Worm (Caenorhabditis elegans): ENCODE data around the gene sri-40.
"Not testable (repeated sequence)": the region's sequence is repeated elsewhere in the genome, so short reads cannot be mapped to it uniquely, and the experiment has no call there.

Gene sri-40

DNA sequence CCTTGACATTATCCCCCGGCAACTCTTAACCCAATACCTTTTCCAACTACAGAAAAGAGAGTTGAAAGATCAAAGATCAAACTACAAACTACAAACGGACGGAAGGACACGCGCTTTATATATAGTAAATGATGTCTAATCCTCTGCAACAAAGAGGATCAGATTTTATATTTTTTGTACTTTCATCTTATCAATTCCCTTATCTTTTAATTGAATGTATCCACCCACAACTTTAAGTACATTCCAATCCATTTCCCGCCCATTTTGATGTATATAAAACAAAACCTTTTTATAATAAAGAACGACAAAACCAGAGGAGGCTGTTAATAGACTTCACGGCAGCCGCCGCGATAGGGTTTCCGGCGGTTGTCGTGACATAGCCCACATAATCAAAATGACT, at the start of gene sri-40:
sri-40 (plus strand) TSS at position 301 of the 400 bp plus-strand sequence.
- not testable (repeated sequence) for TF ChIP-seq unc-39, nhr-67, ZK546.5 (tag; optimal IDR thresholded peaks at IDR 0.05)

DNA sequence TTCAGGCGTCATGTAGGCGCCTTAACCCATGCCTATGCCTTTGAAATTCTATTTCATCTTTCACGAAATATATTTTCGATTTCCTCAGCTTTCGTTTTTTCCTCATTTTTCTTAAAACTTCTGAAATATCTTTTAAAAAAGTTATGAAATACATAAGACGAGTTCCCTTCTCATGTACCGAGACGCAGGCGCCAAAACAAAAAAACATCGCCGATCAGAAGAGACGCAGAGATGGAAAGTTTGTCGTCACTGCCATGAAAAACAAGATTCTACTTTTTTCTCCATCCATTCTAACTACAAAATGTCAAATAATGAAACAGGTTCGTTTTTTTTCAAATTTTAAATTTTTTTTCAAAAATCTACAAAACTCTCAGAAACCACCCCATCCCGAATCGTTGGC, 48.8 kb upstream of the sri-40 start, which contains the start of gene chil-24:
chil-24 (plus strand) TSS at position 156 of the 400 bp plus-strand sequence.
- TF ChIP-seq nhr-25 (tag; optimal IDR thresholded peaks at IDR 0.05) = peak; percentile 28
- peak; percentile 22 for TF ChIP-seq nhr-23 (tag; optimal IDR thresholded peaks at IDR 0.05)
- no peak for TF ChIP-seq snpc-4 (tag; optimal IDR thresholded peaks at IDR 0.05)
- TF ChIP-seq pha-4 (tag; optimal IDR thresholded peaks at IDR 0.05) = peak; percentile 53

DNA sequence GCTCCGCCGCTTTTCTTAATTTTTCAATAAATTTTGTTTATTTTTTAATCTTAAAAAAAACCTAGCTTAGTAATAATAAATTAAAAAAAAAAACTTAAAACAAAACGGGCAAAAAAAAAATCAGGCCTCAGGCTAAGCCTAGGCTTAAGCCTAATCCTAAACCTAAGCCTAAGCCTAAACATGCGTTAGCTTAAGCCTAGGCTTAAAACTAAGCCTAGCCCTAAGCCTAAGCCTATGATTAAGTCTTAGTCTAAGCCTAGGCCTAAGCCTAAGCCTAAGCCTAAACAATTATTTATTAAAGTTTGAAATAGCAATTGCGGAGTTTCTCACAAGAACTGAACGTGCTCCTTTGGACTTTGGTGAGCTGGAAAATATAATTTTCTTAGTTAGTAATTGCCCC, 42.5 kb upstream of the sri-40 start:
- TF ChIP-seq nhr-43 (tag; optimal IDR thresholded peaks at IDR 0.05; ENCODE audit: poor library complexity, severe bottlenecking) = no peak

DNA sequence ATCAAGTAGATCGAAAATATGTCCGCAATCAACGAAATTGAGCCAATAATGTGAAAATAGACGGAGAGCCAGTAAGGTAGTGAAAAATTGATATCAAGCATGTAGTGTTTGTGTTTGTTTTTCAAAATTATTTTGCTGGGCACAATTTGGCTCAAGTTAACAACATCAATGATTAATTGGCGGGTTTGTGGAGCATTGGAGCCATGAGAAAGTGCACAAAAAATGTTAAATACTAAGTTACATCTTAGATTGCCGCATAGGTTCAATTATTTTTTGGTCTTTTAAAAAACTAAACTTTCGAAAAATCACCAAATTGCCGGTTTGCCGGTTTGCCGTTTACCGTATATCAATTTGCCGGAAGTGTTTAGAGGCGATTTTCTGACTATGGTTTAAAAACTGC, 40.0 kb upstream of the sri-40 start, which contains the start of gene sri-54:
sri-54 (minus strand) TSS at position 101 of the 400 bp plus-strand sequence.
- no peak for TF ChIP-seq snpc-4 (tag; optimal IDR thresholded peaks at IDR 0.05)
- no peak for TF ChIP-seq fos-1 (tag; optimal IDR thresholded peaks at IDR 0.05)
- no peak for TF ChIP-seq nhr-77 (tag; optimal IDR thresholded peaks at IDR 0.05)
- TF ChIP-seq egl-5 (tag; optimal IDR thresholded peaks at IDR 0.05) = no peak
- no peak for TF ChIP-seq nhr-28 (tag; optimal IDR thresholded peaks at IDR 0.05)
- no peak for TF ChIP-seq ceh-82 (tag; optimal IDR thresholded peaks at IDR 0.05)
- no peak for TF ChIP-seq elt-1 (tag; optimal IDR thresholded peaks at IDR 0.05)
- no peak for TF ChIP-seq nhr-12 (tag; optimal IDR thresholded peaks at IDR 0.05)
- no peak for TF ChIP-seq unc-39 (tag; optimal IDR thresholded peaks at IDR 0.05)
- no peak for TF ChIP-seq lin-15B (tag; optimal IDR thresholded peaks at IDR 0.05)
- TF ChIP-seq lsy-12 (tag; optimal IDR thresholded peaks at IDR 0.05) = no peak
- no peak for TF ChIP-seq mdl-1 (tag; optimal IDR thresholded peaks at IDR 0.05)
- no peak for TF ChIP-seq nhr-25 (tag; optimal IDR thresholded peaks at IDR 0.05)
- no peak for TF ChIP-seq elt-3 (tag; optimal IDR thresholded peaks at IDR 0.05)

DNA sequence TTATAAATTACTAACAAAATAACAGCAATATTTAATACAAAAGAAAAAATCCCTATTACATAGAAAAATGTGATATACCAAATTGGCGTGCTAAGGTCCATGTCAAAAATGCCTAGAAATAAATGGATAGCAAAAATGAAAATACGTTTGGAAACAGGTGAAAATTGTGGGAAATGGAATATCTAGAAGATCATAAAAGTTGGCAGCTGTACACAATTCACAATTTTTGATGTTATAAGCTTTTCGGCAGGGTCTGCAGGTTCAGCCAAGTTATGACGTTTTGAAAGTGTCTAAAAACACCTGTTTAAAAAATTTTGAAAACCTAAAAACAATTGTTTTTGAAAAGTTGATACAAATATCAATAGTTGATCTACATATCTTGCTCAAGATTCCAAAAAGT, 34.9 kb upstream of the sri-40 start, which contains the start of gene sri-42:
sri-42 (minus strand) TSS at position 101 of the 400 bp plus-strand sequence.
- not testable (repeated sequence) for TF ChIP-seq elt-3, lin-15B, ceh-28 (tag; optimal IDR thresholded peaks at IDR 0.05)

ce11 chrII:3144552-3144951, 33.2 kb upstream of the sri-40 start, which contains the start of gene sri-43:
Gene sri-43 (minus strand): TSS chrII:3144652.
- not testable (repeated sequence) for TF ChIP-seq egl-5, mdl-1, nhr-12 (tag; optimal IDR thresholded peaks at IDR 0.05)

DNA sequence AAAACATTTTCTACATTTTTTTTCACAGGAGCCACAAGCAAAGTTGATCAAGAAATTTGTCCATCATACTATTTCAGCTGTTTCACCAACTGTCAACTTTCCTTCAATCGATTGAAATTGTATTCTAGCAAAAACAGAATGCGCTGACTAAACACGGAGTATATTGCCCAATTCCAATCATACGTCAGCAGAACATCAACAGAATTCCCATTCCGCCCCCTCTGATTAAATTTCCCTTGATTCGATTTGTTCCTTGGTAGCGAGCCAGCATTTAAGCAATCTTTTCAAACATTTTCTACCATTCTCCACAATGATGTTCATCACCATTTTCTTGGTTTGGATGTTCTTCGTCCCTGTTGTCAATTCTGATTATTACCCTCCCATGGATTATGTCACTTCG, 31.9 kb upstream of the sri-40 start, which contains the start of gene T10D4.15:
T10D4.15 (plus strand) TSS at position 301 of the 400 bp plus-strand sequence.
- TF ChIP-seq egl-5 (tag; optimal IDR thresholded peaks at IDR 0.05) = no peak
- TF ChIP-seq lin-15B (tag; optimal IDR thresholded peaks at IDR 0.05) = no peak
- no peak for TF ChIP-seq ceh-16 (tag; optimal IDR thresholded peaks at IDR 0.05)
- TF ChIP-seq unc-39 (tag; optimal IDR thresholded peaks at IDR 0.05) = no peak
- no peak for TF ChIP-seq zag-1 (tag; optimal IDR thresholded peaks at IDR 0.05)
- TF ChIP-seq ZK546.5 (tag; optimal IDR thresholded peaks at IDR 0.05) = no peak
- no peak for TF ChIP-seq sea-2 (GFP tag; optimal IDR thresholded peaks at IDR 0.05)
- no peak for TF ChIP-seq nhr-11 (tag; optimal IDR thresholded peaks at IDR 0.05)
- TF ChIP-seq ceh-82 (tag; optimal IDR thresholded peaks at IDR 0.05) = no peak
- no peak for TF ChIP-seq unc-62 (GFP tag; optimal IDR thresholded peaks at IDR 0.05)
- no peak for TF ChIP-seq nhr-67 (tag; optimal IDR thresholded peaks at IDR 0.05)
- no peak for TF ChIP-seq elt-1 (tag; optimal IDR thresholded peaks at IDR 0.05)
- no peak for TF ChIP-seq nhr-237 (tag; optimal IDR thresholded peaks at IDR 0.05)
- no peak for TF ChIP-seq R02D3.7 (tag; optimal IDR thresholded peaks at IDR 0.05)
- TF ChIP-seq lsy-12 (tag; optimal IDR thresholded peaks at IDR 0.05) = no peak
- TF ChIP-seq nhr-76 (tag; optimal IDR thresholded peaks at IDR 0.05) = no peak
- no peak for TF ChIP-seq ceh-28 (tag; optimal IDR thresholded peaks at IDR 0.05)
